Worm (Caenorhabditis elegans) whole organism, dauer: Measurements from ENCODE around the gene cks-1.

ENCODE experiments used
- unc-62 ChIP-seq: sonication (generic microtip); optimal IDR thresholded peaks from 2 replicates; lab custom pipeline; 2017; ENCODE audit warnings: missing biosample characterization, missing genetic modification reagents, missing genetic modification characterization

cks-1 gene

DNA sequence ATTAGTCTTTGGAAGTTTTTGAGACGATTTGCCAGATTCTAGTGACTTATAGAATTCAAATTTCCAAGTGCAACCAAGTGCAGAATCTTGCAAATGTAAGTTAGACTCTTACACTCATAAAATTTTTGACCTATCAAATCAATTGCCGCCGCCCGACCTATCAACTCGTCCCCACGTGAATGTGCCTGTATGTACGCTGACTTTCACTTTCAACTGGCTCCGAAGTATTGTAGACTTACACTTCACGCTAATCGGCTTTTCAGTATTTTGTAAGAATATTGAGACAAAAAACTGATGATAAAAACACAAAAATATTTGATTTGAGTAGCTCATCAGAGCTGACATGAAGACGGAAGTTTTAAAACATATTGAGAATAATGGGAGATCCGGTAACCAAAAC lies 19.1 kb downstream of the cks-1 start:
- TF ChIP-seq unc-62 (GFP tag; lab: Kevin White, UChicago): no peak

- TF ChIP-seq unc-62 (GFP tag; lab: Kevin White, UChicago): no peak
These were observed 20.5 kb downstream of the cks-1 start for ce11 chrIV:8534189-8534588.

DNA sequence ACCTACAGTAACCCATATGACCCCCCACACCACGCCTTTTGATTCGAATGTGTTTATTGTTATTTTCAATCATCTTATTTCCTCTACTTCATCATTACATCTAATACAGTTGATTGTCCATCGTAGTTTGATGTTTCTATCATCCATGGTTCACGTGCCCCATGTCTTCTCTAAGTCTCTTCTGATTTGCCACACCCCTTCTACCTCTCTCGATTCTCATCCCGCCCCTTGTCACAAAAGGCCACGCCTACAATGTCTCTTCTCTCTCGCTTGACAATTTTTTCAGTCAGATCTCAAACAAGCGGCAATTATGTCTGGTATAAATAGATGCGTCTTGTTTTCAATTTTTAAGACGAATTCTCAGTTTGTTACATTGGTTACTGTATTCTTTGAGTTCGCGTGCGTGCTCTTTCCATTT lies 21.3 kb downstream of the cks-1 start:
- no peak for TF ChIP-seq unc-62 (GFP tag; lab: Kevin White, UChicago)

- TF ChIP-seq unc-62 (GFP tag; lab: Kevin White, UChicago): no peak
These were observed 22.2 kb downstream of the cks-1 start for ce11 chrIV:8535946-8536345.

- TF ChIP-seq unc-62 (GFP tag; lab: Kevin White, UChicago): no peak
These were observed 24.4 kb downstream of the cks-1 start for ce11 chrIV:8538011-8538658.

ce11 chrIV:8538659-8539173 lies 25.0 kb downstream of the cks-1 start, which contains the start of gene hyl-1:
TSS of gene hyl-1 (plus strand) at chrIV:8539123.
- TF ChIP-seq unc-62 (GFP tag; lab: Kevin White, UChicago): no peak

DNA sequence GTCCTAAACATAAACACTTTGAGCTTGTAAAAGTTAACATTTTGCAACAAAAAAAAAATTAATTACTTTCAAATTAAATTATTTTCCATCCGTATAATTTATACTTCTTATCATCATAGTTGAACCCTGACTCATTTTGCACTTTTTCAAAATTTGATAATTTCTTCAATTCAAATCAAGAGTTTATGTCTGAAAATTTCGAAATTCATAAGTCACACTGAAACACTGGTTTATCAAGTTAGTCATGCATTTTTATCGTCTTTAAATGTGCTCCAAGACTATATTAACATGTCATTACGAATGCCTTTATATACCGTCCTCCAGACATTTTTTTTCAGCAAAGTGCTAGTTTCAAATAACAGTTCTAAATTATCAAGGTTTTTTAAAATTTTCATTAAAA lies 25.9 kb downstream of the cks-1 start:
- TF ChIP-seq unc-62 (GFP tag; lab: Kevin White, UChicago): no peak

DNA sequence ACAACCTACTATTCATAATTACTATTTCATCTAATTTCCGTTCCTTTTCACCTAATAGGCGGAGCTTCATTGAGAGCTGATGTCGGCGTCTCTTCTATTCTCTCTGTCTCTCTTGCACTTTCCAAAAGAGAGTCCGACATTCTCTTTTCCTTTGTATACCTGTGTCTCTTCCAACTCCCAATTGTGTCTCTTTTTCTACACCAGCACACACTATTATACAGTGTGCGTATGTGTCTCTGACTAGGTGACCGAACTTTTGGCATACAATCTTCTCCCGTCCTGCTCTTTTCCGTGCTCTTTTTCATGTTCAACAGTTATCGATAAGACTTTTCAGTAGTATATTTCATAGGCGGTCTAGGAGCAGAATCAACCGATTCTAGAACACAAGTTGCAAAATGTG lies 26.5 kb downstream of the cks-1 start:
- TF ChIP-seq unc-62 (GFP tag; lab: Kevin White, UChicago): no peak

DNA sequence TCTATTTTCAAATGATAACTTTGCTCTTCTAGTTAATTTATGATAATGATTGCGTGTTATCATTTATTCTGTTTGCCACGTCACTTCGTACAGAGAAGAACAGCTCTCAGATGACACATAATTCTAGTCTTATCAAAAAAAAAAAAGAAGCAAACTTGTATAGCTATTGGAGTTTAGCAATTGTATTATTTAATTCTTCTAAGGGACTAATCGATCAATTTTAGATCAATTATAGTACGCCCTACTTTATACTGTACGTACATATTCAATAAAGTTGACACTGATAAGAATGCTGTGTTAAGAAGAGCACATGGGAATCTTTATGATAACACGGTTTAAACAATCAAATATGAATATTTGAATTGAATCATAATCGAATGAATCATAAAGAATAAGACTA lies 28.6 kb downstream of the cks-1 start:
- no peak for TF ChIP-seq unc-62 (GFP tag; lab: Kevin White, UChicago)

- TF ChIP-seq unc-62 (GFP tag; lab: Kevin White, UChicago): no peak
These were observed 45.4 kb downstream of the cks-1 start, which contains the start of gene npr-22 for ce11 chrIV:8559132-8559531. TSS of gene npr-22 (plus strand) at chrIV:8559432.
